Fruit fly (Drosophila melanogaster): ENCODE results near the gene CG11122.

Gene CG11122

DNA sequence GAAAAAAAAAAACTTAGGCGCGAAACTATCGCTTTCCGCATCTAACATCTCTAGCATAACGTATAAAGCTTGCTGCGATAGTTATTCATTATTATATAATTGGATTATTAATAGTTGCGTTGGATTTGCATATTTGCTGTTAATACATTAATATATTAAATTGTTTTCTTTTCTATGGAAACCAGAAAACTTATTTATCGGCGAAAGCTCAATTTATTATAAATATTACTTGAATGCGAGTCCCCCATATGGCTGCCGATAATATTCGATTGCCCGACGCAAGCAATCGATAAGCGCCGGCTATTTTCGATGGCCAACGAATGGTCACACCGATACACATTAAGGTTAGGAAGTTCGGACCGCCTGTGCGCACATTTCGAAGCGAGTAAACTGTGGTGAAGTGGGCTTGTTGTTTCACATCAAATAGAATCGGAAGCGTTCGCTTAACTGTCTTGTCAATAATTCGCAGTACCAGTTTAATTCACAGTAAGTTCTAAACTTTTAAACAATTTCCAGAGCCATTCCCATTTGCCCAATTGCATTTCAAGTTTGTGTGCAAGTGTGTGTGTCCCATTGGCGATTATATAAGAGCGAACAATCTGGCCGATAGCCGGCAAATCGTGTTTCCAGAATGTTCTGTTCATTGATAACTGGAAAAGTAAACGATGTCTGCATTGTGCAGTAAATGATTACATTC is 16.2 kb downstream of the CG11122 start, which contains the start of gene Hsp60A (continued):
- TF ChIP-seq CG3163 (GFP tag; optimal IDR thresholded peaks at IDR 0.05) (no peak), ap (GFP tag; IDR thresholded peaks at IDR 0.05) (no peak), caup (GFP tag; optimal IDR thresholded peaks at IDR 0.05; ENCODE audit: severe bottlenecking) (peak; percentile 10), NK7.1 (GFP tag; optimal IDR thresholded peaks at IDR 0.05) (no peak), dpn (GFP tag; optimal IDR thresholded peaks at IDR 0.05) (peak; percentile 42 to 48), CG17912 (GFP tag; optimal IDR thresholded peaks at IDR 0.05) (no peak), Asciz (GFP tag; optimal IDR thresholded peaks at IDR 0.05) (no peak), CG8944 (GFP tag; optimal IDR thresholded peaks at IDR 0.05) (no peak), nom (GFP tag; optimal IDR thresholded peaks at IDR 0.05) (no peak), CG9817 (tag; optimal IDR thresholded peaks at IDR 0.05) (peak; percentile 56), tup (GFP tag; optimal IDR thresholded peaks at IDR 0.05) (peak; percentile 38), Ets65A (GFP tag) (no peak), CG13123 (GFP tag; optimal IDR thresholded peaks at IDR 0.05) (peak; percentile 26), insv (GFP tag; optimal IDR thresholded peaks at IDR 0.05) (no peak), Hr3 (GFP tag; optimal IDR thresholded peaks at IDR 0.05) (peak; percentile 36), gcm2 (GFP tag; optimal IDR thresholded peaks at IDR 0.05) (no peak), CG1792 (GFP tag; optimal IDR thresholded peaks at IDR 0.05) (no peak), CG14667 (GFP tag; IDR thresholded peaks at IDR 0.05) (no peak), sima (GFP tag; optimal IDR thresholded peaks at IDR 0.05) (no peak), Atf-2 (GFP tag; optimal IDR thresholded peaks at IDR 0.05) (no peak), Xbp1 (GFP tag; optimal IDR thresholded peaks at IDR 0.05) (peak; percentile 59), onecut (GFP tag; IDR thresholded peaks at IDR 0.05) (no peak), CG14965 (GFP tag; optimal IDR thresholded peaks at IDR 0.05; ENCODE audit: borderline replicate concordance) (no peak), Sry-δ (GFP tag; optimal IDR thresholded peaks at IDR 0.05) (peak; percentile 73), CG14441 (GFP tag; IDR thresholded peaks at IDR 0.05) (peak; percentile 38; the same call in 1 of the 2 replicates), hbn (GFP tag; IDR thresholded peaks at IDR 0.05; ENCODE audit: partially characterized antibody) (peak; percentile 73), Mad (GFP tag; optimal IDR thresholded peaks at IDR 0.05) (peak; percentile 58), CG10462 (GFP tag; optimal IDR thresholded peaks at IDR 0.05) (no peak), phol (tag; optimal IDR thresholded peaks at IDR 0.05) (peak; percentile 66), BtbVII (GFP tag; optimal IDR thresholded peaks at IDR 0.05) (no peak), CkIIα-i1 (GFP tag; IDR thresholded peaks at IDR 0.05) (no peak), CG34422 (GFP tag; IDR thresholded peaks at IDR 0.05) (0 out of 3 replicates have a peak, but pooled peaks have one; percentile 14), wek (GFP tag; optimal IDR thresholded peaks at IDR 0.05) (peak; percentile 97), Mrtf (GFP tag; IDR thresholded peaks at IDR 0.05) (no peak), btn (GFP tag; optimal IDR thresholded peaks at IDR 0.05) (no peak), CG13287 (GFP tag; IDR thresholded peaks at IDR 0.05; ENCODE audit: partially characterized antibody) (peak; percentile 91), CG18011 (GFP tag; optimal IDR thresholded peaks at IDR 0.05) (no peak), Antp (GFP tag; optimal IDR thresholded peaks at IDR 0.05) (no peak), CG32772 (GFP tag; IDR thresholded peaks at IDR 0.05) (peak; percentile 50), ttk (GFP tag; IDR thresholded peaks at IDR 0.05) (no peak), CG4707 (GFP tag; optimal IDR thresholded peaks at IDR 0.05) (no peak), NC2α (GFP tag; optimal IDR thresholded peaks at IDR 0.05) (no peak), CG6254 (GFP tag; optimal IDR thresholded peaks at IDR 0.05) (no peak), CG11456 (GFP tag; IDR thresholded peaks at IDR 0.05) (0 out of 3 replicates have a peak, but pooled peaks have one; percentile 8), CG10147 (GFP tag; optimal IDR thresholded peaks at IDR 0.05) (peak; percentile 54), Rx (GFP tag; IDR thresholded peaks at IDR 0.05) (no peak), so (GFP tag; IDR thresholded peaks at IDR 0.05) (no peak), CG4730 (GFP tag; IDR thresholded peaks at IDR 0.05) (0 out of 2 replicates have a peak, but pooled peaks have one; percentile 15), Gug (GFP tag; IDR thresholded peaks at IDR 0.05) (no peak), CG16813 (GFP tag; IDR thresholded peaks at IDR 0.05; ENCODE audit: partially characterized antibody) (peak; percentile 80)

Measured in whole organism, embryonic.